Fruit fly (Drosophila melanogaster) whole organism, embryonic: ENCODE data around the gene ATP7.

ENCODE experiments used
- CG12391 ChIP-seq: fragments of 200-800 bp; sonication (Bioruptor generic); optimal IDR thresholded peaks from 3 replicates; lab custom pipeline; 2018; ENCODE audit warnings: missing biosample characterization, mild to moderate bottlenecking, missing genetic modification characterization, moderate library complexity
- Lpt ChIP-seq: fragments of >200 bp; optimal IDR thresholded peaks from 2 replicates; lab custom pipeline; 2018; ENCODE audit warnings: missing biosample characterization, missing genetic modification characterization
- gfzf ChIP-seq: fragments of 200-800 bp; sonication (Bioruptor generic); optimal IDR thresholded peaks from 2 replicates; lab custom pipeline; 2016; ENCODE audit warnings: missing biosample characterization, mild to moderate bottlenecking, missing genetic modification characterization, moderate library complexity

DNA sequence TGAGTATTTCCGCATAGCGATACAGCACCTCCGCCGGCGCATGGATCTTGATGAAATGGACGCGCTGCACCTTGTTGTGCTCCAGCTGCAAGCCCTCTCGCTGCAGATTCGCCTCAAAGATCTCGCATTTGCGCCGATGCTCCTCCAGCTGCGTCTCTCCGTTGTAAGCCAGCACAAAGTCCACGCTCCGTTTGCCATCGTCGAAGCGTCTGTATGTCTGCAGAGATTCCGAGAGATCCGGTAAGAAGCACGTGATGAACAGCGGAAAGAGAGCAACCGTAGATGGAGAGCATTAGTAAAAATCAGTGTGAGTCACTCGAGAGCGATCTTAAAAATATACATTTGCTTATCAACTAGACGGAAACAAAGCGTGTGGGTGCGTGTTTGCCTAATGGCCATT, 26.9 kb downstream of the ATP7 start:
- TF ChIP-seq Lpt (GFP tag; lab: Kevin White, UChicago) (no peak), gfzf (GFP tag; lab: Kevin White, UChicago) (no peak), CG12391 (tag; lab: Kevin White, UChicago) (no peak)
